Worm (Caenorhabditis elegans) whole organism, L3 larva: ENCODE measurements around the gene stau-1.

Experiments used
- R02D3.7 ChIP-seq: fragments of 150-350 bp; optimal IDR thresholded peaks from 2 replicates; lab custom pipeline; 2014; ENCODE audit warnings: missing biosample characterization, missing genetic modification characterization
- ceh-16 ChIP-seq: sonication (generic microtip); optimal IDR thresholded peaks from 2 replicates; lab custom pipeline; 2017; ENCODE audit warnings: missing biosample characterization, missing genetic modification characterization
- ceh-28 ChIP-seq: fragments of 150-350 bp; optimal IDR thresholded peaks from 2 replicates; lab custom pipeline; 2014; ENCODE audit warnings: missing biosample characterization, missing genetic modification reagents, missing genetic modification characterization
- daf-12 ChIP-seq: fragments of 150-350 bp; optimal IDR thresholded peaks from 2 replicates; lab custom pipeline; 2014; ENCODE audit warnings: missing biosample characterization, missing genetic modification reagents, missing genetic modification characterization
- elt-1 ChIP-seq: fragments of 150-350 bp; optimal IDR thresholded peaks from 2 replicates; lab custom pipeline; 2014; ENCODE audit warnings: missing biosample characterization, missing genetic modification characterization
- elt-2 ChIP-seq: sonication (generic microtip); optimal IDR thresholded peaks from 2 replicates; lab custom pipeline; 2016; ENCODE audit warnings: missing genetic modification reagents, mild to moderate bottlenecking, missing genetic modification characterization, missing compliant biosample characterization
- elt-3 ChIP-seq, 3 experiments: fragments of 150-350 bp in 1 of 3; sonication (generic microtip) in 2 of 3; optimal IDR thresholded peaks; 2 replicates in 2 of 3; 4 replicates in 1 of 3; lab custom pipeline; 2014 to 2017; ENCODE audit warnings: missing biosample characterization in 3 of 3, missing genetic modification characterization in 3 of 3
- fkh-10 ChIP-seq: sonication (generic microtip); optimal IDR thresholded peaks from 2 replicates; lab custom pipeline; 2017; ENCODE audit warnings: missing biosample characterization, missing genetic modification reagents, missing genetic modification characterization
- fkh-2 ChIP-seq: fragments of 150-350 bp; optimal IDR thresholded peaks from 2 replicates; lab custom pipeline; 2014; ENCODE audit warnings: missing biosample characterization, missing genetic modification reagents, missing genetic modification characterization
- hmg-11 ChIP-seq: sonication (generic microtip); optimal IDR thresholded peaks from 2 replicates; lab custom pipeline; 2016; ENCODE audit warnings: missing genetic modification characterization, missing compliant biosample characterization
- jun-1 ChIP-seq: fragments of 150-350 bp; optimal IDR thresholded peaks from 2 replicates; lab custom pipeline; 2014; ENCODE audit warnings: missing biosample characterization, missing genetic modification reagents, missing genetic modification characterization
- lin-39 ChIP-seq: fragments of 150-350 bp; optimal IDR thresholded peaks from 2 replicates; lab custom pipeline; 2018; ENCODE audit warnings: missing biosample characterization, missing genetic modification reagents, missing genetic modification characterization
- lsy-12 ChIP-seq: sonication (generic microtip); optimal IDR thresholded peaks from 2 replicates; lab custom pipeline; 2016; ENCODE audit warnings: mild to moderate bottlenecking, missing genetic modification characterization, missing compliant biosample characterization
- mdl-1 ChIP-seq: fragments of 150-350 bp; optimal IDR thresholded peaks from 2 replicates; lab custom pipeline; 2014; ENCODE audit warnings: missing biosample characterization, missing genetic modification characterization
- nfya-1 ChIP-seq: sonication (generic microtip); optimal IDR thresholded peaks from 2 replicates; lab custom pipeline; 2017; ENCODE audit warnings: missing genetic modification characterization, mild to moderate bottlenecking, missing compliant biosample characterization, antibody characterized with exemption, moderate library complexity; ENCODE audit not compliant: insufficient read depth
- nhr-23 ChIP-seq: fragments of 150-350 bp; optimal IDR thresholded peaks from 2 replicates; lab custom pipeline; 2014; ENCODE audit warnings: missing biosample characterization, missing genetic modification reagents, missing genetic modification characterization
- nhr-237 ChIP-seq: fragments of 150-350 bp; optimal IDR thresholded peaks from 2 replicates; lab custom pipeline; 2014; ENCODE audit warnings: missing biosample characterization, missing genetic modification characterization
- nhr-25 ChIP-seq: sonication (generic microtip); optimal IDR thresholded peaks from 2 replicates; lab custom pipeline; 2017; ENCODE audit warnings: missing biosample characterization, missing genetic modification characterization
- nhr-28 ChIP-seq: fragments of 150-350 bp; optimal IDR thresholded peaks from 2 replicates; lab custom pipeline; 2014; ENCODE audit warnings: missing biosample characterization, missing genetic modification characterization
- nhr-43 ChIP-seq: sonication (generic microtip); optimal IDR thresholded peaks from 2 replicates; lab custom pipeline; 2016; ENCODE audit warnings: mild to moderate bottlenecking, missing genetic modification characterization, missing compliant biosample characterization; ENCODE audit not compliant: poor library complexity, severe bottlenecking
- nhr-76 ChIP-seq: fragments of 150-350 bp; sonication (generic microtip); optimal IDR thresholded peaks from 5 replicates; lab custom pipeline; 2014; ENCODE audit warnings: missing biosample characterization, missing genetic modification characterization
- pha-4 ChIP-seq: fragments of 150-350 bp; optimal IDR thresholded peaks from 2 replicates; lab custom pipeline; 2014; ENCODE audit warnings: missing biosample characterization, missing genetic modification reagents, missing genetic modification characterization
- pqm-1 ChIP-seq: fragments of 150-350 bp; optimal IDR thresholded peaks from 2 replicates; lab custom pipeline; 2017; ENCODE audit warnings: missing biosample characterization, missing genetic modification characterization, inconsistent platforms
- sea-2 ChIP-seq: fragments of 150-350 bp; sonication (generic microtip); optimal IDR thresholded peaks from 4 replicates; lab custom pipeline; 2014; ENCODE audit warnings: missing biosample characterization, missing genetic modification reagents, missing genetic modification characterization
- snpc-4 ChIP-seq: fragments of 150-350 bp; optimal IDR thresholded peaks from 2 replicates; lab custom pipeline; 2014; ENCODE audit warnings: missing biosample characterization, missing genetic modification characterization
- tbx-2 ChIP-seq: sonication (generic microtip); optimal IDR thresholded peaks from 2 replicates; lab custom pipeline; 2016; ENCODE audit warnings: mild to moderate bottlenecking, missing genetic modification characterization, missing compliant biosample characterization
- zag-1 ChIP-seq: fragments of 150-350 bp; optimal IDR thresholded peaks from 2 replicates; lab custom pipeline; 2014; ENCODE audit warnings: missing biosample characterization, missing genetic modification characterization
- ztf-4 ChIP-seq: fragments of 150-350 bp; optimal IDR thresholded peaks from 2 replicates; lab custom pipeline; 2014; ENCODE audit warnings: missing biosample characterization, missing genetic modification characterization

stau-1 gene

ce11 chrX:1010627-1011452 lies 24.2 kb downstream of the stau-1 start (continued):
- TF ChIP-seq lsy-12 (tag; lab: Kevin White, UChicago): peak; percentile 14
- TF ChIP-seq nhr-25 (tag; lab: Kevin White, UChicago): peak; percentile 41
- peak; percentile 51 for TF ChIP-seq pha-4 (tag; lab: Kevin White, UChicago)
- TF ChIP-seq R02D3.7: no peak
- TF ChIP-seq ceh-16 (tag; lab: Kevin White, UChicago): no peak
- no peak for TF ChIP-seq nfya-1 (tag; lab: Kevin White, UChicago)
- peak; percentile 33 for TF ChIP-seq jun-1 (tag; lab: Kevin White, UChicago)
- no peak for TF ChIP-seq fkh-10 (GFP tag; lab: Kevin White, UChicago)
- peak in 1 of 3 experiments; percentile 36 for TF ChIP-seq elt-3 (tag; optimal IDR thresholded peaks at IDR 0.05; lab: Kevin White, UChicago)

- TF ChIP-seq nhr-237 (tag; lab: Kevin White, UChicago): no peak
- no peak for TF ChIP-seq nhr-25 (tag; lab: Kevin White, UChicago)
- peak; percentile 59 for TF ChIP-seq elt-2 (tag; lab: Kevin White, UChicago)
Measured at ce11 chrX:1009512-1009911, 25.6 kb downstream of the stau-1 start.

ce11 chrX:1005026-1005425 lies 30.1 kb downstream of the stau-1 start:
- no peak for TF ChIP-seq sea-2 (GFP tag; lab: Kevin White, UChicago)
- TF ChIP-seq nhr-23: peak; percentile 28

- TF ChIP-seq nhr-237 (tag; lab: Kevin White, UChicago) (no peak), fkh-2 (tag; lab: Kevin White, UChicago) (no peak), nhr-43 (tag; lab: Kevin White, UChicago) (no peak), nfya-1 (tag; lab: Kevin White, UChicago) (no peak), pqm-1 (tag; lab: Kevin White, UChicago) (no peak), snpc-4 (no peak)
Measured at ce11 chrX:1004037-1004436, 31.0 kb downstream of the stau-1 start, which contains the start of gene cutl-21. Gene cutl-21, plus strand, starts transcription at chrX:1004337.

- TF ChIP-seq nhr-76 (tag; lab: Kevin White, UChicago) (no peak), ceh-16 (tag; lab: Kevin White, UChicago) (no peak)
- TF ChIP-seq, all 47 proteins: peak for 0
Measured at ce11 chrX:994678-995077, 40.4 kb downstream of the stau-1 start.

ce11 chrX:992650-993403 lies 42.3 kb downstream of the stau-1 start:
- peak; percentile 4 for TF ChIP-seq ceh-28 (tag; lab: Kevin White, UChicago)
- TF ChIP-seq mdl-1 (tag; lab: Kevin White, UChicago): peak; percentile 49
- TF ChIP-seq nhr-237 (tag; lab: Kevin White, UChicago): no peak
- TF ChIP-seq elt-1 (tag; lab: Kevin White, UChicago): peak; percentile 27
- no peak for TF ChIP-seq daf-12 (tag; lab: Kevin White, UChicago)
- no peak for TF ChIP-seq nhr-43 (tag; lab: Kevin White, UChicago)
- peak; percentile 60 for TF ChIP-seq fkh-10 (GFP tag; lab: Kevin White, UChicago)
- peak; percentile 32 for TF ChIP-seq sea-2 (GFP tag; lab: Kevin White, UChicago)
- no peak for TF ChIP-seq nhr-28 (tag; lab: Kevin White, UChicago)
- TF ChIP-seq snpc-4: peak; percentile 55
- TF ChIP-seq lin-39 (tag; lab: Kevin White, UChicago): peak; percentile 15
- peak; percentile 62 for TF ChIP-seq nfya-1 (tag; lab: Kevin White, UChicago)
- peak; percentile 51 for TF ChIP-seq tbx-2
- TF ChIP-seq ztf-4 (tag; lab: Kevin White, UChicago): no peak
- TF ChIP-seq fkh-2 (tag; lab: Kevin White, UChicago): no peak
- peak; percentile 57 for TF ChIP-seq hmg-11 (tag; lab: Kevin White, UChicago)
- peak; percentile 3 for TF ChIP-seq zag-1
